Worm (Caenorhabditis elegans) whole organism, dauer: ENCODE results near the gene ttr-19.

ENCODE experiments used
- unc-62 ChIP-seq: sonication (generic microtip); optimal IDR thresholded peaks from 2 replicates; lab custom pipeline; 2017; ENCODE audit warnings: missing biosample characterization, missing genetic modification reagents, missing genetic modification characterization

Gene ttr-19

DNA sequence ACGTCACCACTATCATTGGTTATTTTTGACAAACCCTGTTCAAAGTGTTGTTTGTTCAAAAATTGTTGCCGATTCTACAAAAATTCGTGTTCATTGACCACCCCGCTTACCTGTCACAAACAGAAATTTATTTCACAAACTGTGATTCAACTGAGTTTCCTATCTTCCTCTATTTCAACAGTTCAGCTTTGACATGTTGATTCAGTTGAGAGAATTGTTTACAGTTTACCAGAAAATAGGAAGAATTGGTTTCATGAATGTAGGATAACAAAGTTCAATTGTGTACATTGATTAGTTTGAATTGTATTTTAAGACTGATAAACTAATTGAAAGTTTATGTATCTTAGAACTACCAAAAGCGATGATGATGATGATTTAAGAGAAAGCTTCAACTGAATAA lies 18.4 kb upstream of the ttr-19 start:
- TF ChIP-seq unc-62 (GFP tag; lab: Kevin White, UChicago) = no peak

DNA sequence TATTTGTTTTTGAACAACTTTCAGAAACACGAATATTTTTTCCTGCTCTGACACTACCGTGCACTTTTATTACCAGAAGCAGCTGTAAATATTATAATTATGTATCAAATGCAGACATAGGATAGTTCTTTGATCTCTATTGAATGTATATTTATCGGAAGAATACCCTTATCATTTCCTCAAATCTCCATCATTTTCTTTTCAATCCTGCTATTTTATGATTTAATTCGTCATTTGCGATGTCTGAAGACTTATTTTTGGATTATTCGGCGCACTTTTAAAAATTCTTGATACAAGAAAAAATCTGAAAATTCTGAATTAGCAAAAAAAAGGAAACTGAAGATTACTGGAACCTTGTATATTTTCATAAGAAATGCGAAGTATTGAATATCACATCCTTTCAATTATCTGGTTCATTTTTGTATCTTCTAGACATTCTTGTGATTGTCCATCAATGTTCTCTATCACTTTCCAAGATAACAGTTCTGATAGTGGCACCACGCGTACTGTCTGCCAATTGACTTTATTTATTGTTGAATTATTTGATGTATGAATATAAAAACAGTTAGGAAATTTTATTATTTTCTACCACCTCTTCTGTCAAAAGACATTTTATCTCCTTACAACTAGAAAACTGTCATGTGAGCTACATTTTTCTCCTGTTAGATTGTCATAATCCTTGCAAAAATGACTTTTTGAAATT lies 16.9 kb upstream of the ttr-19 start:
- no peak for TF ChIP-seq unc-62 (GFP tag; lab: Kevin White, UChicago)

DNA sequence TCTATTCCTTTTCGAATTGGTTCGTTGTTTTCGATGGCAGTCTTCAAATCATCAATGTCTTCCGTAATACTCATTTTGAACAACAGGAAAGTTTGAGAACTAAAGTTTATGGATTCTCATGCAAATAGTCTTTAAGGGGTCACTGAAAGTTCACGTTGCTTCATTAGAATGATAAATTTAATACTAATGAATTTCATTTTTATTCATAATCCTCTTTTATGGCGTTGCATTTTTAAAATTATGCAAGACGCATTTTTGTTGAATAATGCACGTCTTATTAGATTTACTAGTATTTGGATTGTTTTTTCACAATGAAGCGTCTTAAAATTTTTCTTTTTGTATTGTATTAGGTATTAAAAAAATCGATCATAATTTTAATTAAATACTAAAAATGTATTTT lies 15.9 kb upstream of the ttr-19 start, which contains the start of gene C12D8.9:
C12D8.9 (minus strand) TSS at position 101 of the 400 bp plus-strand sequence.
- no peak for TF ChIP-seq unc-62 (GFP tag; lab: Kevin White, UChicago)

- TF ChIP-seq unc-62 (GFP tag; lab: Kevin White, UChicago) = no peak
Measured at ce11 chrV:10241121-10241803, 14.0 kb upstream of the ttr-19 start, which contains the start of the genes C12D8.21 and col-148. Gene C12D8.21 (minus strand): TSS chrV:10241188. Gene col-148 (plus strand): TSS chrV:10241753.

- TF ChIP-seq unc-62 (GFP tag; lab: Kevin White, UChicago) = no peak
Measured at ce11 chrV:10239861-10240260, 12.6 kb upstream of the ttr-19 start, which contains the start of gene fipr-8. Gene fipr-8 (minus strand): TSS chrV:10239961.

ce11 chrV:10238665-10239064 lies 11.4 kb upstream of the ttr-19 start, which contains the start of gene fubl-1:
Gene fubl-1 (minus strand): TSS chrV:10238866.
- TF ChIP-seq unc-62 (GFP tag; lab: Kevin White, UChicago) = no peak

- no peak for TF ChIP-seq unc-62 (GFP tag; lab: Kevin White, UChicago)
Measured at ce11 chrV:10237959-10238444, 10.8 kb upstream of the ttr-19 start.

DNA sequence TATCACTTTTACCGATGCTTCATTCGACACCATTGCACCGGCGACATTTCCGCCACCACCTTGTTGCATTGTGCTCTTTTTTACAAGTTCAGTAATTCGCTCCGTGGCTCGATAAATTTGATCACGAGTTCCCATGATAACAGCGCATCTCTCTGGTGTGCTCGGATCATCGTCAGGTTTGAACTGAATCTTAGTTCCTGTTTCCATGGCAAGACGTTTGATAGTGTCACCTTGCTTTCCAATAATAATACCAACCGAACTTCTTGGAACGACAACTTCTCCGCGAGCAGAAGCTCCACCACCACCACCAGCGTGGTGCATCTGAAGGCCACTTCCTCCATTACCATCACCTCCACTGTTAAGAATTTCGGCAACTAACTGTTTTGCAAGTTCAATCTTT lies 9.9 kb upstream of the ttr-19 start:
- TF ChIP-seq unc-62 (GFP tag; lab: Kevin White, UChicago) = no peak

- TF ChIP-seq unc-62 (GFP tag; lab: Kevin White, UChicago) = no peak
Measured at ce11 chrV:10233330-10233729, 6.1 kb upstream of the ttr-19 start, which contains the start of gene str-182. Gene str-182 (minus strand): TSS chrV:10233430.

DNA sequence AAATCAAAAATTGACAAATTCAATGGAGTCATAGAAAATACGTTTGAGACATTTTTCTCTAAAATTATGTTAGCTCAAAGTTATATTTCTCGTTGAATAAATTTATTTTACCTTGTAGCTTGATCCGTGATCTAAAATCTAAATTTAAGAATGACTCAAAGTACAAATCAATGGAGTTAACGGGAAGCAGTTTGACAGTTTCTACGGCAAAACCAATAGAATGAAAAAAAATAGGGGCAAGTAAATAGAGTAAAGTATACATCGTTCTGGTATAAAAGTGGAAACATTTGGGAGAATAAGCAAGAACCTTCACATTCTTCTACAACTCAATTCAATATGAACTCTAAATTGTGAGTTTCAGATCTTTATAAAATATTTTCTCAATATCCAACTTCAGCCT lies 3.7 kb upstream of the ttr-19 start, which contains the start of gene fipr-6:
fipr-6 (plus strand) TSS at position 301 of the 400 bp plus-strand sequence.
- TF ChIP-seq unc-62 (GFP tag; lab: Kevin White, UChicago) = no peak

DNA sequence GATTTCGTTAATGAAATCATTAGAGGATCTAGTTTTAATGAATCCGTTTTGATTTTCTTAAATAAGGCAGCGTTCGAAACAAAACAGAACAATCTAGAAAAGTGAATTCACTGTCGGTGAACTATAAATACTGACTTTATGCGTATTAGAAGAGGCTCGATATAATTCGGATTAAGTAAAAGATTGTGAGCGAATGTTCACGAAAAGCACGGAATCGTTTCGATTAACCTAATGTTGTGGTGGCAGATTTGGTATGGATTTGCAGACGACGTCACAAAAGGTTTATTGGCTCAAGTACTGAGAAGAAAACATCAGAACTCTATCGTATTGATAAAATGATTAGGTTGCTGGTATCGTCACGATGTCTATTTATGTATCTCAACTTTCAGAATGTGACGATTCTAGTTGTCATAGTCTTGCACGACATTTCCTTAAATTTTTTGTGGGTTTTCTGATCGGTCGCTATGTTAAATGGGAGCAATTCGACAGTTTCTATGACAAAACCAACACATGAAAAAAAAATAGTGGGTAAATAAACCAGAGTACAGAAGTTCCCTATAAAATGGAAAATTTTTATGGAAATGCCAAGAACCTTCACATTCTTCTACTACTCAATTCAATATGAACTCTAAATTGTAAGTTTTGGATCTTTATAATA lies 2.1 kb upstream of the ttr-19 start, which contains the start of the genes pyt-1 and fipr-7:
pyt-1 (minus strand) TSS at position 101 of the 658 bp plus-strand sequence.
fipr-7 (plus strand) TSS at position 608 of the 658 bp plus-strand sequence.
- TF ChIP-seq unc-62 (GFP tag; lab: Kevin White, UChicago) = no peak

ce11 chrV:10228360-10228759 lies 1.1 kb upstream of the ttr-19 start, which contains the start of gene fipr-4:
Gene fipr-4 (minus strand): TSS chrV:10228460.
- no peak for TF ChIP-seq unc-62 (GFP tag; lab: Kevin White, UChicago)

ce11 chrV:10225610-10226009 lies 1.6 kb downstream of the ttr-19 start, which contains the start of gene daf-36:
Gene daf-36 (minus strand): TSS chrV:10225710.
- no peak for TF ChIP-seq unc-62 (GFP tag; lab: Kevin White, UChicago)

ce11 chrV:10224619-10225018 lies 2.6 kb downstream of the ttr-19 start:
- no peak for TF ChIP-seq unc-62 (GFP tag; lab: Kevin White, UChicago)

DNA sequence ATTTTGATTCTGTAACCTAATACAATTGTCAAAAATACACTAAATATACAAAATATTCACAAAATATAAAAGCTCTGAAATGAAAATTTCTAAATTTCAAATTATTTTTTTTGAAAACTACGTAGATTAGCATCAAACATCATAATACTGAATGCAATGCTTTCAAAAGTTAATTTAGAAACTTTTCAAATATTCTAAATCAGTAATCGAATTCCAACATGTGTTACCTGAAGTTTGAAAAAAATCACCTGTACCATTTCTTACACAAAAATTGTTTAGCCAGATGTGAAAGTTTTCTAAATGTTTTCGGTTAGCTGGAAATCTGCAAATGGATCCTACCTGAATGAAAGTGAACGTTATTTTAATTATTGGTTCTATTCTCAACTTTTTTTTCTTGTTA lies 5.2 kb downstream of the ttr-19 start, which contains the start of gene C12D8.20:
C12D8.20 (plus strand) TSS at position 301 of the 400 bp plus-strand sequence.
- TF ChIP-seq unc-62 (GFP tag; lab: Kevin White, UChicago) = no peak
